Fruit fly (Drosophila melanogaster) whole organism, prepupa: Measurements from ENCODE around the gene Men-b.
A peak's percentile ranks its signal among the peaks of the same experiment; 100 is the strongest.

ENCODE experiments used
- Blimp-1 ChIP-seq: fragments of 200-800 bp; sonication (Bioruptor generic); optimal IDR thresholded peaks from 3 replicates; lab custom pipeline; 2017; ENCODE audit warnings: missing biosample characterization, missing genetic modification characterization, mild to moderate bottlenecking, moderate library complexity, missing genetic modification reagents
- CG10631 ChIP-seq: fragments of 200-800 bp; sonication (Bioruptor generic); optimal IDR thresholded peaks from 2 replicates; lab custom pipeline; 2016; ENCODE audit warnings: missing biosample characterization, missing genetic modification characterization
- CG11294 ChIP-seq: fragments of 200-800 bp; sonication (Bioruptor generic); IDR thresholded peaks from 2 replicates; pipeline ENCODE4 v1.3.6; 2022; ENCODE audit warnings: missing biosample characterization, missing genetic modification characterization
- CG11762 ChIP-seq: fragments of 200-800 bp; sonication (Bioruptor generic); optimal IDR thresholded peaks from 3 replicates; lab custom pipeline; 2016; ENCODE audit warnings: missing biosample characterization, missing genetic modification characterization; ENCODE audit not compliant: insufficient read depth
- CG11902 ChIP-seq: fragments of 200-800 bp; sonication (Bioruptor generic); optimal IDR thresholded peaks from 3 replicates; lab custom pipeline; 2016; ENCODE audit warnings: missing biosample characterization, missing genetic modification characterization
- CG1621 ChIP-seq: fragments of 200-800 bp; sonication (Bioruptor generic); optimal IDR thresholded peaks from 3 replicates; lab custom pipeline; 2018; ENCODE audit warnings: missing biosample characterization, mild to moderate bottlenecking, missing genetic modification characterization
- CG16779 ChIP-seq: fragments of 200-800 bp; sonication (Bioruptor generic); optimal IDR thresholded peaks from 3 replicates; lab custom pipeline; 2017; ENCODE audit warnings: missing biosample characterization, mild to moderate bottlenecking, missing genetic modification characterization
- CG31627 ChIP-seq: fragments of 200-800 bp; sonication (Bioruptor generic); optimal IDR thresholded peaks from 3 replicates; lab custom pipeline; 2016; ENCODE audit warnings: missing biosample characterization, missing genetic modification characterization
- CG34406 ChIP-seq: fragments of 200-800 bp; sonication (Bioruptor generic); optimal IDR thresholded peaks from 3 replicates; lab custom pipeline; 2016; ENCODE audit warnings: missing biosample characterization, missing genetic modification characterization
- CG3919 ChIP-seq: fragments of 200-800 bp; sonication (Bioruptor generic); optimal IDR thresholded peaks from 3 replicates; lab custom pipeline; 2016; ENCODE audit warnings: missing biosample characterization, missing genetic modification characterization
- CG4318 ChIP-seq: fragments of 200-800 bp; sonication (Bioruptor generic); optimal IDR thresholded peaks from 3 replicates; lab custom pipeline; 2017; ENCODE audit warnings: missing biosample characterization, mild to moderate bottlenecking, missing genetic modification characterization
- CG6163 ChIP-seq: fragments of 200-800 bp; sonication (Bioruptor generic); IDR thresholded peaks from 3 replicates; pipeline ENCODE4 v1.3.6; 2022; ENCODE audit warnings: missing biosample characterization, missing genetic modification characterization
- CG6276 ChIP-seq: fragments of 200-800 bp; sonication (Bioruptor generic); optimal IDR thresholded peaks from 2 replicates; lab custom pipeline; 2017; ENCODE audit warnings: missing biosample characterization, mild to moderate bottlenecking, missing genetic modification characterization
- CG6854 ChIP-seq: fragments of 200-800 bp; sonication (Bioruptor generic); optimal IDR thresholded peaks from 2 replicates; lab custom pipeline; 2017; ENCODE audit warnings: missing biosample characterization, mild to moderate bottlenecking, missing genetic modification characterization
- CG7368 ChIP-seq: fragments of 200-800 bp; sonication (Bioruptor generic); optimal IDR thresholded peaks from 3 replicates; lab custom pipeline; 2016; ENCODE audit warnings: missing biosample characterization, missing genetic modification characterization
- CG8319 ChIP-seq: fragments of 200-800 bp; sonication (Bioruptor generic); optimal IDR thresholded peaks from 3 replicates; lab custom pipeline; 2016; ENCODE audit warnings: missing biosample characterization, missing genetic modification characterization
- Eip75B ChIP-seq: fragments of 200-800 bp; sonication (Bioruptor generic); optimal IDR thresholded peaks from 3 replicates; lab custom pipeline; 2016; ENCODE audit warnings: missing biosample characterization, missing genetic modification characterization
- Eip78C ChIP-seq: fragments of 200-800 bp; sonication (Bioruptor generic); peaks from one replicate; lab custom pipeline; 2016; ENCODE audit warnings: missing biosample characterization, missing genetic modification characterization
- Ets21C ChIP-seq: fragments of 200-800 bp; sonication (Bioruptor generic); optimal IDR thresholded peaks from 3 replicates; lab custom pipeline; 2016; ENCODE audit warnings: missing biosample characterization, missing genetic modification characterization
- Ets96B ChIP-seq: fragments of 200-800 bp; optimal IDR thresholded peaks from 2 replicates; lab custom pipeline; 2019; ENCODE audit warnings: missing biosample characterization, mild to moderate bottlenecking, missing genetic modification characterization, moderate library complexity
- Hr38 ChIP-seq: sonication (Bioruptor generic); optimal IDR thresholded peaks from 2 replicates; lab custom pipeline; 2016; ENCODE audit warnings: missing biosample characterization, missing genetic modification characterization
- Hr4 ChIP-seq: fragments of 200-800 bp; sonication (Bioruptor generic); optimal IDR thresholded peaks from 3 replicates; lab custom pipeline; 2016; ENCODE audit warnings: missing biosample characterization, missing genetic modification characterization
- Lpt ChIP-seq: fragments of 200-800 bp; sonication (Bioruptor generic); optimal IDR thresholded peaks from 3 replicates; lab custom pipeline; 2016; ENCODE audit warnings: missing biosample characterization, missing genetic modification characterization
- Met ChIP-seq: fragments of 200-800 bp; sonication (Bioruptor generic); optimal IDR thresholded peaks from 3 replicates; lab custom pipeline; 2016; ENCODE audit warnings: missing biosample characterization, missing genetic modification characterization
- OdsH ChIP-seq: fragments of 200-800 bp; sonication (Bioruptor generic); optimal IDR thresholded peaks from 3 replicates; lab custom pipeline; 2016; ENCODE audit warnings: missing biosample characterization, missing genetic modification characterization
- Smox ChIP-seq: fragments of 200-800 bp; sonication (Bioruptor generic); optimal IDR thresholded peaks from 3 replicates; lab custom pipeline; 2016; ENCODE audit warnings: missing biosample characterization, missing genetic modification characterization
- Sox102F ChIP-seq: fragments of 200-800 bp; sonication (Bioruptor generic); optimal IDR thresholded peaks from 2 replicates; lab custom pipeline; 2016; ENCODE audit warnings: missing biosample characterization, mild to moderate bottlenecking, missing genetic modification characterization
- Sox14 ChIP-seq: fragments of 200-800 bp; sonication (Bioruptor generic); optimal IDR thresholded peaks from 3 replicates; lab custom pipeline; 2016; ENCODE audit warnings: missing biosample characterization, missing genetic modification characterization
- Sox15 ChIP-seq: fragments of 200-800 bp; sonication (Bioruptor generic); optimal IDR thresholded peaks from 3 replicates; lab custom pipeline; 2016; ENCODE audit warnings: missing biosample characterization, missing genetic modification characterization
- achi ChIP-seq: fragments of 200-800 bp; sonication (Bioruptor generic); optimal IDR thresholded peaks from 3 replicates; lab custom pipeline; 2016; ENCODE audit warnings: missing biosample characterization, missing genetic modification characterization
- acj6 ChIP-seq: fragments of 200-800 bp; sonication (Bioruptor generic); optimal IDR thresholded peaks from 3 replicates; lab custom pipeline; 2016; ENCODE audit warnings: missing biosample characterization, missing genetic modification characterization
- dac ChIP-seq: fragments of 200-800 bp; sonication (Bioruptor generic); optimal IDR thresholded peaks from 2 replicates; lab custom pipeline; 2017; ENCODE audit warnings: missing biosample characterization, mild to moderate bottlenecking, missing genetic modification characterization
- dsx ChIP-seq: fragments of 200-800 bp; optimal IDR thresholded peaks from 3 replicates; lab custom pipeline; 2019; ENCODE audit warnings: missing biosample characterization, mild to moderate bottlenecking, missing genetic modification characterization, moderate library complexity; ENCODE audit not compliant: poor library complexity, severe bottlenecking
- eg ChIP-seq: fragments of 200-800 bp; sonication (Bioruptor generic); IDR thresholded peaks from 3 replicates; pipeline ENCODE4 v1.3.6; 2022; ENCODE audit warnings: missing biosample characterization, missing genetic modification characterization
- esn ChIP-seq: fragments of 200-800 bp; sonication (Bioruptor generic); optimal IDR thresholded peaks from 2 replicates; lab custom pipeline; 2016; ENCODE audit warnings: missing biosample characterization, mild to moderate bottlenecking, missing genetic modification characterization, moderate library complexity
- fd59A ChIP-seq: fragments of 200-800 bp; sonication (Bioruptor generic); optimal IDR thresholded peaks from 2 replicates; lab custom pipeline; 2017; ENCODE audit warnings: missing biosample characterization, mild to moderate bottlenecking, missing genetic modification characterization, missing genetic modification reagents
- fd85E ChIP-seq: fragments of 200-800 bp; sonication (Bioruptor generic); optimal IDR thresholded peaks from 3 replicates; lab custom pipeline; 2016; ENCODE audit warnings: missing biosample characterization, missing genetic modification characterization
- fkh ChIP-seq: fragments of 200-800 bp; sonication (Bioruptor generic); optimal IDR thresholded peaks from 3 replicates; lab custom pipeline; 2017; ENCODE audit warnings: missing biosample characterization, mild to moderate bottlenecking, missing genetic modification characterization, moderate library complexity
- lz ChIP-seq: fragments of 200-800 bp; sonication (Bioruptor generic); optimal IDR thresholded peaks from 3 replicates; lab custom pipeline; 2016; ENCODE audit warnings: missing biosample characterization, missing genetic modification characterization
- pdm3 ChIP-seq: fragments of 200-800 bp; sonication (Bioruptor generic); optimal IDR thresholded peaks from 3 replicates; lab custom pipeline; 2016; ENCODE audit warnings: missing biosample characterization, missing genetic modification characterization
- salr ChIP-seq, 2 experiments: fragments of 200-800 bp; sonication (Bioruptor generic); optimal IDR thresholded peaks; 3 replicates each; lab custom pipeline; 2016 to 2018; ENCODE audit warnings: missing biosample characterization in 2 of 2, missing genetic modification characterization in 2 of 2, mild to moderate bottlenecking in 1 of 2
- spab ChIP-seq: fragments of 200-800 bp; sonication (Bioruptor generic); optimal IDR thresholded peaks from 2 replicates; lab custom pipeline; 2017; ENCODE audit warnings: missing biosample characterization, mild to moderate bottlenecking, missing genetic modification characterization, missing genetic modification reagents
- ss ChIP-seq, 2 experiments: fragments of 200-800 bp; sonication (Bioruptor generic); optimal IDR thresholded peaks; 2 replicates in 1 of 2; 3 replicates in 1 of 2; lab custom pipeline; 2017 to 2018; ENCODE audit warnings: mild to moderate bottlenecking in 2 of 2, missing biosample characterization in 2 of 2, missing genetic modification characterization in 2 of 2, moderate library complexity in 1 of 2
- svp ChIP-seq: fragments of 200-800 bp; sonication (Bioruptor generic); peaks from one replicate; lab custom pipeline; 2016; ENCODE audit warnings: missing biosample characterization, missing genetic modification characterization
- topi ChIP-seq: fragments of 200-800 bp; sonication (Bioruptor generic); optimal IDR thresholded peaks from 3 replicates; lab custom pipeline; 2016; ENCODE audit warnings: missing biosample characterization, missing genetic modification characterization
- vri ChIP-seq: fragments of 200-800 bp; sonication (Bioruptor generic); optimal IDR thresholded peaks from 3 replicates; lab custom pipeline; 2016; ENCODE audit warnings: missing biosample characterization, mild to moderate bottlenecking, missing genetic modification characterization

Men-b gene

dm6 chr3R:27177567-27177966, 26.1 kb downstream of the Men-b start (continued):
- peak; percentile 39 for TF ChIP-seq Met
- peak; percentile 39 for TF ChIP-seq CG3919 (GFP tag; lab: Kevin White, UChicago)
- peak; percentile 46 for TF ChIP-seq dsx (GFP tag; lab: Kevin White, UChicago)
- TF ChIP-seq CG1621 (tag; lab: Kevin White, UChicago): peak; percentile 4
- TF ChIP-seq fd85E (GFP tag; lab: Kevin White, UChicago): no peak
- TF ChIP-seq Blimp-1 (GFP tag; lab: Kevin White, UChicago): peak; percentile 8
- TF ChIP-seq eg: no peak
- no peak for TF ChIP-seq CG11902
- TF ChIP-seq dac: no peak
- TF ChIP-seq Sox14 (GFP tag; lab: Kevin White, UChicago): no peak
- no peak for TF ChIP-seq CG11762 (GFP tag; lab: Kevin White, UChicago)
- peak; percentile 35 for TF ChIP-seq fd59A (GFP tag; lab: Kevin White, UChicago)
- peak; percentile 7 for TF ChIP-seq vri (GFP tag; lab: Kevin White, UChicago)
- TF ChIP-seq CG6276: no peak
- peak; percentile 43 for TF ChIP-seq spab (GFP tag; lab: Kevin White, UChicago)
- peak; percentile 2 for TF ChIP-seq topi (GFP tag; lab: Kevin White, UChicago)
- no peak for TF ChIP-seq CG6163 (GFP tag; lab: Robert Waterston, UW)
- peak; percentile 51 for TF ChIP-seq achi (GFP tag; lab: Kevin White, UChicago)
- TF ChIP-seq Ets96B (tag; lab: Kevin White, UChicago): peak; percentile 62
- TF ChIP-seq CG8319 (GFP tag; lab: Kevin White, UChicago): no peak
- TF ChIP-seq, all 60 proteins: peak for 32

dm6 chr3R:27178546-27179375, 27.3 kb downstream of the Men-b start:
- TF ChIP-seq topi (GFP tag; lab: Kevin White, UChicago) (no peak), esn (GFP tag; lab: Kevin White, UChicago) (no peak), acj6 (GFP tag; lab: Kevin White, UChicago) (peak; percentile 23), CG4318 (no peak), Smox (GFP tag; lab: Kevin White, UChicago) (no peak), fkh (GFP tag; lab: Kevin White, UChicago) (no peak), CG6854 (GFP tag; lab: Kevin White, UChicago) (no peak), svp (GFP tag; lab: Kevin White, UChicago) (no peak), CG10631 (peak; percentile 66), CG3919 (GFP tag; lab: Kevin White, UChicago) (peak; percentile 48), CG11902 (no peak), spab (GFP tag; lab: Kevin White, UChicago) (peak; percentile 60), achi (GFP tag; lab: Kevin White, UChicago) (peak; percentile 41), dsx (GFP tag; lab: Kevin White, UChicago) (peak; percentile 53), Hr4 (peak; percentile 47), salr (GFP tag; optimal IDR thresholded peaks at IDR 0.05; lab: Kevin White, UChicago) (peak; percentile 4 to 47), ss (GFP tag; optimal IDR thresholded peaks at IDR 0.05; lab: Kevin White, UChicago) (peak; percentile 31 to 95), fd85E (GFP tag; lab: Kevin White, UChicago) (no peak), CG1621 (tag; lab: Kevin White, UChicago) (peak; percentile 24), eg (no peak), Lpt (GFP tag; lab: Kevin White, UChicago) (no peak), Sox102F (no peak), Met (no peak), CG11294 (GFP tag; lab: Robert Waterston, UW) (no peak), lz (GFP tag; lab: Kevin White, UChicago) (no peak), Eip78C (GFP tag; lab: Kevin White, UChicago) (peak; percentile 85), OdsH (GFP tag; lab: Kevin White, UChicago) (peak; percentile 22), CG34406 (GFP tag; lab: Kevin White, UChicago) (no peak), CG31627 (GFP tag; lab: Kevin White, UChicago) (no peak), fd59A (GFP tag; lab: Kevin White, UChicago) (peak; percentile 51), Ets21C (GFP tag; lab: Kevin White, UChicago) (no peak), CG7368 (GFP tag; lab: Kevin White, UChicago) (no peak), Sox15 (GFP tag; lab: Kevin White, UChicago) (no peak), Blimp-1 (GFP tag; lab: Kevin White, UChicago) (no peak), Hr38 (no peak), CG11762 (GFP tag; lab: Kevin White, UChicago) (no peak), Eip75B (GFP tag; lab: Kevin White, UChicago) (peak; percentile 13), pdm3 (GFP tag; lab: Kevin White, UChicago) (peak; percentile 26), CG16779 (tag; lab: Kevin White, UChicago) (no peak), vri (GFP tag; lab: Kevin White, UChicago) (no peak)
